Worm (Caenorhabditis elegans) whole organism, late embryonic: Measurements from ENCODE around the gene C08D8.7.
"Not testable (repeated sequence)": the region's sequence is repeated elsewhere in the genome, so short reads cannot be mapped to it uniquely, and the experiment has no call there.

ENCODE experiments used
- C08G9.2 ChIP-seq: sonication (generic microtip); optimal IDR thresholded peaks from 2 replicates; lab custom pipeline; 2016; ENCODE audit warnings: mild to moderate bottlenecking, missing genetic modification characterization, moderate library complexity, missing compliant biosample characterization
- C38D4.7 ChIP-seq: fragments of 200-800 bp; sonication (Bioruptor generic); optimal IDR thresholded peaks from 2 replicates; lab custom pipeline; 2018; ENCODE audit warnings: mild to moderate bottlenecking, missing genetic modification characterization, moderate library complexity, missing compliant biosample characterization
- T23F11.4 ChIP-seq: fragments of 200-800 bp; sonication (Bioruptor generic); optimal IDR thresholded peaks from 2 replicates; lab custom pipeline; 2018; ENCODE audit warnings: mild to moderate bottlenecking, missing genetic modification characterization, missing compliant biosample characterization
- ahr-1 ChIP-seq: sonication (generic microtip); optimal IDR thresholded peaks from 2 replicates; lab custom pipeline; 2016; ENCODE audit warnings: missing genetic modification characterization, missing compliant biosample characterization
- ama-1 ChIP-seq: fragments of 150-350 bp; optimal IDR thresholded peaks from 2 replicates; lab custom pipeline; 2014
- ceh-14 ChIP-seq: sonication (generic microtip); optimal IDR thresholded peaks from 2 replicates; lab custom pipeline; 2016; ENCODE audit warnings: missing genotype, missing genetic modification characterization, missing compliant biosample characterization
- ceh-18 ChIP-seq: sonication (generic microtip); optimal IDR thresholded peaks from 2 replicates; lab custom pipeline; 2016; ENCODE audit warnings: missing genetic modification characterization, missing compliant biosample characterization
- ceh-19 ChIP-seq: fragments of 200-800 bp; sonication (Bioruptor generic); optimal IDR thresholded peaks from 2 replicates; lab custom pipeline; 2018; ENCODE audit warnings: mild to moderate bottlenecking, missing genetic modification characterization, missing compliant biosample characterization
- ceh-22 ChIP-seq: sonication (generic microtip); optimal IDR thresholded peaks from 2 replicates; lab custom pipeline; 2017; ENCODE audit warnings: missing biosample characterization, missing genetic modification characterization
- ceh-24 ChIP-seq: sonication (generic microtip); optimal IDR thresholded peaks from 2 replicates; lab custom pipeline; 2016; ENCODE audit warnings: mild to moderate bottlenecking, missing genetic modification characterization, missing compliant biosample characterization
- ceh-31 ChIP-seq: sonication (generic microtip); optimal IDR thresholded peaks from 2 replicates; lab custom pipeline; 2016; ENCODE audit warnings: missing genetic modification characterization, missing compliant biosample characterization
- ceh-34 ChIP-seq: sonication (generic microtip); optimal IDR thresholded peaks from 2 replicates; lab custom pipeline; 2016; ENCODE audit warnings: mild to moderate bottlenecking, missing genetic modification characterization, missing compliant biosample characterization
- ceh-45 ChIP-seq: fragments of 200-800 bp; sonication (Bioruptor generic); IDR thresholded peaks from 2 replicates; pipeline ENCODE4 v1.3.6; 2022; ENCODE audit warnings: missing genetic modification reagents, missing genetic modification characterization, missing compliant biosample characterization
- che-1 ChIP-seq: sonication (generic microtip); optimal IDR thresholded peaks from 2 replicates; lab custom pipeline; 2016; ENCODE audit warnings: mild to moderate bottlenecking, missing genetic modification characterization, missing compliant biosample characterization
- dmd-4 ChIP-seq: sonication (generic microtip); optimal IDR thresholded peaks from 2 replicates; lab custom pipeline; 2016; ENCODE audit warnings: borderline replicate concordance, missing genetic modification characterization, missing compliant biosample characterization
- dve-1 ChIP-seq: sonication (generic microtip); optimal IDR thresholded peaks from 2 replicates; lab custom pipeline; 2017; ENCODE audit warnings: antibody characterized with exemption, mild to moderate bottlenecking, missing genetic modification characterization, missing compliant biosample characterization
- ets-4 ChIP-seq: sonication (generic microtip); optimal IDR thresholded peaks from 2 replicates; lab custom pipeline; 2016; ENCODE audit warnings: missing genetic modification characterization, missing compliant biosample characterization
- eyg-1 ChIP-seq: sonication (generic microtip); optimal IDR thresholded peaks from 2 replicates; lab custom pipeline; 2016; ENCODE audit warnings: missing genotype, missing genetic modification characterization, missing compliant biosample characterization
- fkh-10 ChIP-seq: fragments of 150-350 bp; optimal IDR thresholded peaks from 2 replicates; lab custom pipeline; 2014; ENCODE audit warnings: missing biosample characterization, missing genetic modification reagents, missing genetic modification characterization
- fkh-6 ChIP-seq: sonication (generic microtip); optimal IDR thresholded peaks from 2 replicates; lab custom pipeline; 2016; ENCODE audit warnings: missing genetic modification characterization, missing compliant biosample characterization
- gmeb-2 ChIP-seq: sonication (generic microtip); optimal IDR thresholded peaks from 2 replicates; lab custom pipeline; 2016; ENCODE audit warnings: missing genetic modification characterization, inconsistent platforms, missing compliant biosample characterization
- hlh-15 ChIP-seq: sonication (generic microtip); optimal IDR thresholded peaks from 2 replicates; lab custom pipeline; 2016; ENCODE audit warnings: missing genetic modification characterization, missing compliant biosample characterization
- hlh-30 ChIP-seq: sonication (generic microtip); optimal IDR thresholded peaks from 2 replicates; lab custom pipeline; 2017; ENCODE audit warnings: antibody characterized with exemption, missing genetic modification characterization, missing compliant biosample characterization; ENCODE audit not compliant: insufficient read depth
- hlh-8 ChIP-seq: sonication (generic microtip); optimal IDR thresholded peaks from 2 replicates; lab custom pipeline; 2016; ENCODE audit warnings: missing genotype, missing genetic modification characterization, missing compliant biosample characterization
- nhr-232 ChIP-seq: sonication (generic microtip); optimal IDR thresholded peaks from 2 replicates; lab custom pipeline; 2016; ENCODE audit warnings: missing genetic modification characterization, missing compliant biosample characterization
- npax-4 ChIP-seq: sonication (generic microtip); optimal IDR thresholded peaks from 2 replicates; lab custom pipeline; 2016; ENCODE audit warnings: missing genetic modification characterization, missing compliant biosample characterization
- pax-1 ChIP-seq: fragments of 150-350 bp; optimal IDR thresholded peaks from 2 replicates; lab custom pipeline; 2014; ENCODE audit warnings: missing biosample characterization, missing genetic modification characterization
- pha-2 ChIP-seq: sonication (generic microtip); optimal IDR thresholded peaks from 2 replicates; lab custom pipeline; 2017; ENCODE audit warnings: mild to moderate bottlenecking, missing genetic modification characterization, missing compliant biosample characterization
- pha-4 ChIP-seq: fragments of 150-350 bp; optimal IDR thresholded peaks from 2 replicates; lab custom pipeline; 2018; ENCODE audit warnings: missing biosample characterization, missing genetic modification reagents, missing genetic modification characterization
- pqm-1 ChIP-seq: sonication (generic microtip); optimal IDR thresholded peaks from 2 replicates; lab custom pipeline; 2016; ENCODE audit warnings: missing genetic modification characterization, missing compliant biosample characterization
- pros-1 ChIP-seq: fragments of 150-350 bp; optimal IDR thresholded peaks from 2 replicates; lab custom pipeline; 2014; ENCODE audit warnings: missing biosample characterization, missing genetic modification reagents, missing genetic modification characterization
- rnt-1 ChIP-seq: sonication (generic microtip); optimal IDR thresholded peaks from 2 replicates; lab custom pipeline; 2016; ENCODE audit warnings: missing genetic modification characterization, missing compliant biosample characterization
- syd-9 ChIP-seq: sonication (generic microtip); optimal IDR thresholded peaks from 2 replicates; lab custom pipeline; 2016; ENCODE audit warnings: mild to moderate bottlenecking, missing genetic modification characterization, moderate library complexity, missing compliant biosample characterization
- tbx-7 ChIP-seq: sonication (generic microtip); optimal IDR thresholded peaks from 2 replicates; lab custom pipeline; 2016; ENCODE audit warnings: missing genotype, missing genetic modification characterization, missing compliant biosample characterization
- ttx-3 ChIP-seq: sonication (generic microtip); optimal IDR thresholded peaks from 2 replicates; lab custom pipeline; 2016; ENCODE audit warnings: missing genetic modification reagents, missing genetic modification characterization, missing compliant biosample characterization
- unc-3 ChIP-seq, 2 experiments: fragments of 200-800 bp in 1 of 2; sonication (Bioruptor generic) in 1 of 2; sonication (generic microtip) in 1 of 2; conservative IDR thresholded peaks in 1 of 2; optimal IDR thresholded peaks in 1 of 2; 2 replicates each; pipeline versions ENCODE4 v1.3.6 to Lab custom; 2016 to 2022; ENCODE audit warnings: missing compliant biosample characterization in 2 of 2, missing genetic modification characterization in 2 of 2, missing genetic modification reagents in 1 of 2
- unc-86 ChIP-seq: sonication (generic microtip); optimal IDR thresholded peaks from 2 replicates; lab custom pipeline; 2016; ENCODE audit warnings: missing genetic modification characterization, missing compliant biosample characterization
- ztf-16 ChIP-seq: sonication (generic microtip); optimal IDR thresholded peaks from 2 replicates; lab custom pipeline; 2017; ENCODE audit warnings: missing genetic modification characterization, missing compliant biosample characterization

C08D8.7 gene

ce11 chrV:8307013-8307412, 34.0 kb upstream of the C08D8.7 start:
- TF ChIP-seq pqm-1 (tag; lab: Kevin White, UChicago) (no peak), C08G9.2 (tag; lab: Kevin White, UChicago) (no peak), eyg-1 (no peak), che-1 (tag; lab: Kevin White, UChicago) (no peak), ets-4 (no peak), ama-1 (lab: Kevin White, UChicago) (no peak), ceh-34 (tag; lab: Kevin White, UChicago) (no peak), ahr-1 (tag; lab: Kevin White, UChicago) (no peak), ceh-31 (tag; lab: Kevin White, UChicago) (no peak), dve-1 (tag; lab: Kevin White, UChicago) (no peak)

ce11 chrV:8307681-8308080, 33.3 kb upstream of the C08D8.7 start, which contains the start of gene clec-218:
Gene clec-218, plus strand, starts transcription at chrV:8307942.
- TF ChIP-seq ttx-3 (no peak), unc-86 (no peak), unc-3 (GFP tag; conservative IDR thresholded peaks at IDR 0.05; lab: Robert Waterston, UW) (no peak), unc-3 (tag; optimal IDR thresholded peaks at IDR 0.05; lab: Kevin White, UChicago) (no peak), tbx-7 (tag; lab: Kevin White, UChicago) (no peak), ahr-1 (tag; lab: Kevin White, UChicago) (no peak), rnt-1 (tag; lab: Kevin White, UChicago) (no peak), pha-2 (tag; lab: Kevin White, UChicago) (no peak), syd-9 (no peak), pax-1 (tag; lab: Kevin White, UChicago) (no peak), gmeb-2 (tag; lab: Kevin White, UChicago) (no peak), dmd-4 (tag; lab: Kevin White, UChicago) (no peak), fkh-6 (no peak), fkh-10 (GFP tag; lab: Kevin White, UChicago) (no peak), hlh-15 (tag; lab: Kevin White, UChicago) (no peak)

- TF ChIP-seq nhr-232 (tag; lab: Kevin White, UChicago) (no peak), pha-4 (tag; lab: Kevin White, UChicago) (no peak), unc-3 (GFP tag; conservative IDR thresholded peaks at IDR 0.05; lab: Robert Waterston, UW) (no peak), unc-3 (tag; optimal IDR thresholded peaks at IDR 0.05; lab: Kevin White, UChicago) (no peak), fkh-10 (GFP tag; lab: Kevin White, UChicago) (no peak), ceh-19 (GFP tag; lab: Kevin White, UChicago) (no peak), ceh-14 (no peak), pros-1 (tag; lab: Kevin White, UChicago) (no peak), hlh-8 (tag; lab: Kevin White, UChicago) (no peak), ztf-16 (tag; lab: Kevin White, UChicago) (no peak)
Observed at ce11 chrV:8311210-8311609, 29.8 kb upstream of the C08D8.7 start, which contains the start of gene W02D7.12. Gene W02D7.12, plus strand, starts transcription at chrV:8311510.

- 0 out of 2 replicates have a peak, but pooled peaks have one; percentile 25 for TF ChIP-seq unc-3 (GFP tag; conservative IDR thresholded peaks at IDR 0.05; lab: Robert Waterston, UW)
- TF ChIP-seq unc-3 (tag; optimal IDR thresholded peaks at IDR 0.05; lab: Kevin White, UChicago): not testable (repeated sequence)
- TF ChIP-seq ceh-45 (GFP tag; lab: Robert Waterston, UW): peak; percentile 58
Observed at ce11 chrV:8314782-8315181, 26.2 kb upstream of the C08D8.7 start.

ce11 chrV:8318135-8318534, 22.9 kb upstream of the C08D8.7 start, which contains the start of gene clec-219:
Gene clec-219, plus strand, starts transcription at chrV:8318435.
- no peak for TF ChIP-seq ceh-31 (tag; lab: Kevin White, UChicago)
- TF ChIP-seq pqm-1 (tag; lab: Kevin White, UChicago): no peak
- TF ChIP-seq T23F11.4 (GFP tag; lab: Kevin White, UChicago): no peak
- TF ChIP-seq npax-4 (tag; lab: Kevin White, UChicago): no peak
- TF ChIP-seq ceh-34 (tag; lab: Kevin White, UChicago): no peak
- TF ChIP-seq ama-1 (lab: Kevin White, UChicago): no peak
- no peak for TF ChIP-seq hlh-30 (tag; lab: Kevin White, UChicago)
- no peak for TF ChIP-seq tbx-7 (tag; lab: Kevin White, UChicago)
- TF ChIP-seq rnt-1 (tag; lab: Kevin White, UChicago): no peak
- TF ChIP-seq C38D4.7: no peak
- TF ChIP-seq ceh-24 (tag; lab: Kevin White, UChicago): no peak
- no peak for TF ChIP-seq fkh-10 (GFP tag; lab: Kevin White, UChicago)
- TF ChIP-seq ceh-18 (tag; lab: Kevin White, UChicago): no peak
- no peak for TF ChIP-seq ceh-22 (tag; lab: Kevin White, UChicago)
